Worm (Caenorhabditis elegans) whole organism, L4/young adult: ENCODE data around the gene dcaf-13.

Experiments
- W03F9.2 ChIP-seq: fragments of 150-350 bp; optimal IDR thresholded peaks from 2 replicates; lab custom pipeline; 2014; ENCODE audit warnings: missing biosample characterization, missing genetic modification characterization
- dao-5 ChIP-seq: sonication (generic microtip); optimal IDR thresholded peaks from 2 replicates; lab custom pipeline; 2016; ENCODE audit warnings: missing genotype, missing genetic modification characterization, moderate library complexity, missing compliant biosample characterization
- him-1 ChIP-seq: sonication (generic microtip); optimal IDR thresholded peaks from 2 replicates; lab custom pipeline; 2016; ENCODE audit warnings: missing genotype, missing genetic modification reagents, missing genetic modification characterization, missing compliant biosample characterization

Gene dcaf-13

ce11 chrII:4378195-4378594 lies 46.5 kb downstream of the dcaf-13 start, which contains the start of gene B0286.1:
Gene B0286.1, plus strand, starts transcription at chrII:4378495.
- TF ChIP-seq him-1 (tag; lab: Kevin White, UChicago) (no peak), dao-5 (tag; lab: Kevin White, UChicago) (no peak), W03F9.2 (tag; lab: Kevin White, UChicago) (no peak)

ce11 chrII:4376295-4377172 lies 48.2 kb downstream of the dcaf-13 start, which contains the start of gene ntl-2:
Gene ntl-2, minus strand, starts transcription at chrII:4376465.
- TF ChIP-seq dao-5 (tag; lab: Kevin White, UChicago) = no peak
- peak; percentile 79 for TF ChIP-seq W03F9.2 (tag; lab: Kevin White, UChicago)
- TF ChIP-seq him-1 (tag; lab: Kevin White, UChicago) = peak; percentile 79

ce11 chrII:4374885-4375284 lies 49.8 kb downstream of the dcaf-13 start:
- TF ChIP-seq him-1 (tag; lab: Kevin White, UChicago) (no peak), W03F9.2 (tag; lab: Kevin White, UChicago) (no peak), dao-5 (tag; lab: Kevin White, UChicago) (no peak)

- TF ChIP-seq him-1 (tag; lab: Kevin White, UChicago) (no peak), W03F9.2 (tag; lab: Kevin White, UChicago) (no peak), dao-5 (tag; lab: Kevin White, UChicago) (no peak)
These were observed 51.8 kb downstream of the dcaf-13 start for ce11 chrII:4372867-4373397.
